Fruit fly (Drosophila melanogaster) whole organism, prepupa: ENCODE data around the gene mtTFB2.

Experiments
- CG6808 ChIP-seq: fragments of 200-800 bp; sonication (Bioruptor generic); optimal IDR thresholded peaks from 3 replicates; lab custom pipeline; 2017; ENCODE audit warnings: missing biosample characterization, missing genetic modification characterization, mild to moderate bottlenecking, moderate library complexity, missing genetic modification reagents
- CG9139 ChIP-seq: fragments of 200-800 bp; sonication (Bioruptor generic); optimal IDR thresholded peaks from 3 replicates; lab custom pipeline; 2017; ENCODE audit warnings: missing biosample characterization, mild to moderate bottlenecking, missing genetic modification characterization
- OdsH ChIP-seq: fragments of 200-800 bp; sonication (Bioruptor generic); optimal IDR thresholded peaks from 3 replicates; lab custom pipeline; 2016; ENCODE audit warnings: missing biosample characterization, missing genetic modification characterization
- pdm3 ChIP-seq: fragments of 200-800 bp; sonication (Bioruptor generic); optimal IDR thresholded peaks from 3 replicates; lab custom pipeline; 2016; ENCODE audit warnings: missing biosample characterization, missing genetic modification characterization

DNA sequence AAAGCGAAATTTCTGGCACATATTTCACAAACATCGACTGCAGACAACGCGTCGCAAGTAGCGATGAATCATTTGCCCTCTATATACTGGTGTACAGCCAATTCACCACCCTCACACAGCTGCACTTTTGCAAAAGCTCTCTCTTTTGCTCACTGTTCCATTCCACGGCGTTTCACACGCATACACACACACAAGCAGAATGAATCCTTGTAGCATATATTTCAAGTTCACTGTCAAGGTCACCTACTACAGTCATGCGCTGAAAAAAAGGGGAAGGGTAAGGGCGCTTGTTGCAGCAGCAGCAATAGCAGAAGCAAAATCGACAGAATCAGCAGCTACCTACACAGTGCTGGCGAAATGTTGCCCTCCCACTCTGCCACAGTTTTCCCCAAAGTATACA is 35.3 kb downstream of the mtTFB2 start:
- TF ChIP-seq CG9139 (GFP tag; lab: Kevin White, UChicago) = no peak
- TF ChIP-seq OdsH = no peak
- no peak for TF ChIP-seq CG6808 (GFP tag; lab: Kevin White, UChicago)
- TF ChIP-seq pdm3 (GFP tag; lab: Kevin White, UChicago) = no peak
